Fruit fly (Drosophila melanogaster) S2 (cell line): Measurements from ENCODE around the gene Atg5.

Source experiments
- CG8478 ChIP-seq: fragments of >200 bp; optimal IDR thresholded peaks from 2 replicates; lab custom pipeline; 2018
- CTCF ChIP-seq, 2 experiments: fragments of >200 bp; optimal IDR thresholded peaks; 2 replicates each; lab custom pipeline; 2018

dm6 chrX:7334801-7335176, 11.2 kb upstream of the Atg5 start:
- TF ChIP-seq CG8478 (lab: Kevin White, UChicago), result no peak
- TF ChIP-seq CTCF (optimal IDR thresholded peaks at IDR 0.05; lab: Kevin White, UChicago), result no peak
